Fruit fly (Drosophila melanogaster) whole organism, embryonic: ENCODE data around the gene XRCC1.

ENCODE experiments used
- Atf6 ChIP-seq: fragments of 200-800 bp; sonication (Bioruptor generic); IDR thresholded peaks from 2 replicates; pipeline ENCODE4 v1.3.6; 2022; ENCODE audit warnings: missing biosample characterization, missing genetic modification characterization
- CG10366 ChIP-seq: fragments of 200-800 bp; sonication (Bioruptor generic); IDR thresholded peaks from 2 replicates; pipeline ENCODE4 v1.3.6; 2022; ENCODE audit warnings: missing biosample characterization, missing genetic modification characterization
- CG12391 ChIP-seq: fragments of 200-800 bp; sonication (Bioruptor generic); optimal IDR thresholded peaks from 3 replicates; lab custom pipeline; 2018; ENCODE audit warnings: missing biosample characterization, mild to moderate bottlenecking, missing genetic modification characterization, moderate library complexity
- CG13894 ChIP-seq: fragments of 200-800 bp; sonication (Bioruptor generic); optimal IDR thresholded peaks from 3 replicates; lab custom pipeline; 2018; ENCODE audit warnings: missing biosample characterization, mild to moderate bottlenecking, missing genetic modification characterization, moderate library complexity
- CG1529 ChIP-seq: fragments of 200-800 bp; sonication (Bioruptor generic); optimal IDR thresholded peaks from 3 replicates; lab custom pipeline; 2018; ENCODE audit warnings: missing biosample characterization, missing genetic modification characterization
- CG15601 ChIP-seq: fragments of 200-800 bp; sonication (Bioruptor generic); optimal IDR thresholded peaks from 3 replicates; lab custom pipeline; 2019; ENCODE audit warnings: missing biosample characterization, mild to moderate bottlenecking, missing genetic modification characterization, moderate library complexity
- CG16779 ChIP-seq: fragments of 200-800 bp; sonication (Bioruptor generic); IDR thresholded peaks from 2 replicates; pipeline ENCODE4 v1.3.6; 2022; ENCODE audit warnings: missing biosample characterization, missing genetic modification characterization
- CG18619 ChIP-seq: fragments of 200-800 bp; sonication (Bioruptor generic); optimal IDR thresholded peaks from 3 replicates; lab custom pipeline; 2017; ENCODE audit warnings: missing biosample characterization, mild to moderate bottlenecking, missing genetic modification characterization
- CG2116 ChIP-seq: fragments of 200-800 bp; sonication (Bioruptor generic); optimal IDR thresholded peaks from 3 replicates; lab custom pipeline; 2018; ENCODE audit warnings: missing biosample characterization, mild to moderate bottlenecking, missing genetic modification characterization
- CG2120 ChIP-seq: fragments of 200-800 bp; sonication (Bioruptor generic); optimal IDR thresholded peaks from 3 replicates; lab custom pipeline; 2016; ENCODE audit warnings: missing biosample characterization, missing genetic modification characterization
- CG31365 ChIP-seq: fragments of 200-800 bp; sonication (Bioruptor generic); optimal IDR thresholded peaks from 2 replicates; lab custom pipeline; 2018; ENCODE audit warnings: missing biosample characterization, mild to moderate bottlenecking, missing genetic modification characterization
- CG3281 ChIP-seq: fragments of 200-800 bp; sonication (Bioruptor generic); optimal IDR thresholded peaks from 3 replicates; lab custom pipeline; 2017; ENCODE audit warnings: missing biosample characterization, mild to moderate bottlenecking, missing genetic modification characterization
- CG33557 ChIP-seq: fragments of 200-800 bp; sonication (Bioruptor generic); optimal IDR thresholded peaks from 2 replicates; lab custom pipeline; 2019; ENCODE audit warnings: missing biosample characterization, mild to moderate bottlenecking, missing genetic modification characterization, moderate library complexity
- CG4820 ChIP-seq: fragments of 200-800 bp; sonication (Bioruptor generic); optimal IDR thresholded peaks from 3 replicates; lab custom pipeline; 2016; ENCODE audit warnings: missing biosample characterization, missing genetic modification characterization
- CG5953 ChIP-seq: fragments of 200-800 bp; sonication (Bioruptor generic); IDR thresholded peaks from 2 replicates; pipeline ENCODE4 v1.3.6; 2022; ENCODE audit warnings: missing biosample characterization, missing genetic modification characterization
- CG6683 ChIP-seq: fragments of 200-800 bp; sonication (Bioruptor generic); optimal IDR thresholded peaks from 2 replicates; lab custom pipeline; 2017; ENCODE audit warnings: missing biosample characterization, mild to moderate bottlenecking, missing genetic modification characterization, missing genetic modification reagents
- CG7556 ChIP-seq: fragments of 200-800 bp; sonication (Bioruptor generic); optimal IDR thresholded peaks from 2 replicates; lab custom pipeline; 2017; ENCODE audit warnings: missing biosample characterization, mild to moderate bottlenecking, missing genetic modification characterization
- CG7839 ChIP-seq: fragments of 200-800 bp; sonication (Bioruptor generic); optimal IDR thresholded peaks from 3 replicates; lab custom pipeline; 2018; ENCODE audit warnings: missing biosample characterization, mild to moderate bottlenecking, missing genetic modification characterization, moderate library complexity
- CrebB ChIP-seq: fragments of 200-800 bp; sonication (Bioruptor generic); optimal IDR thresholded peaks from 3 replicates; lab custom pipeline; 2018; ENCODE audit warnings: missing biosample characterization, mild to moderate bottlenecking, missing genetic modification characterization
- D19B ChIP-seq: fragments of 200-800 bp; sonication (Bioruptor generic); optimal IDR thresholded peaks from 2 replicates; lab custom pipeline; 2017; ENCODE audit warnings: missing biosample characterization, mild to moderate bottlenecking, missing genetic modification characterization
- Gsc ChIP-seq: fragments of 200-800 bp; sonication (Bioruptor generic); IDR thresholded peaks from 2 replicates; pipeline ENCODE4 v1.3.6; 2022; ENCODE audit warnings: missing biosample characterization, missing genetic modification characterization
- HHEX ChIP-seq: fragments of 200-800 bp; sonication (Bioruptor generic); optimal IDR thresholded peaks from 3 replicates; lab custom pipeline; 2017; ENCODE audit warnings: missing biosample characterization, mild to moderate bottlenecking, missing genetic modification characterization, missing genetic modification reagents
- HLH4C ChIP-seq: fragments of 200-800 bp; sonication (Bioruptor generic); IDR thresholded peaks from 3 replicates; pipeline ENCODE4 v1.3.6; 2022; ENCODE audit warnings: missing biosample characterization, missing genetic modification characterization; ENCODE audit not compliant: partially characterized antibody
- Hmx ChIP-seq: fragments of 200-800 bp; sonication (Bioruptor generic); optimal IDR thresholded peaks from 2 replicates; lab custom pipeline; 2016; ENCODE audit warnings: missing biosample characterization, missing genetic modification characterization
- MTF-1 ChIP-seq: fragments of 200-800 bp; sonication (Bioruptor generic); optimal IDR thresholded peaks from 2 replicates; lab custom pipeline; 2018; ENCODE audit warnings: missing biosample characterization, mild to moderate bottlenecking, missing genetic modification characterization, borderline replicate concordance
- NC2α ChIP-seq: fragments of 200-800 bp; sonication (Bioruptor generic); optimal IDR thresholded peaks from 2 replicates; lab custom pipeline; 2016; ENCODE audit warnings: missing biosample characterization, missing genetic modification characterization
- NC2β ChIP-seq: fragments of 200-800 bp; sonication (Bioruptor generic); optimal IDR thresholded peaks from 2 replicates; lab custom pipeline; 2016; ENCODE audit warnings: missing biosample characterization, missing genetic modification characterization
- NFAT ChIP-seq: fragments of 200-800 bp; sonication (Bioruptor generic); IDR thresholded peaks from 2 replicates; pipeline ENCODE4 v1.3.6; 2022; ENCODE audit warnings: missing biosample characterization, missing genetic modification characterization
- Nf-YC ChIP-seq: fragments of 200-800 bp; optimal IDR thresholded peaks from 3 replicates; lab custom pipeline; 2019; ENCODE audit warnings: missing biosample characterization, mild to moderate bottlenecking, missing genetic modification characterization, moderate library complexity
- Six4 ChIP-seq: fragments of 200-800 bp; sonication (Bioruptor generic); optimal IDR thresholded peaks from 2 replicates; lab custom pipeline; 2016; ENCODE audit warnings: missing biosample characterization, missing genetic modification characterization
- az2 ChIP-seq: fragments of 200-800 bp; sonication (Bioruptor generic); optimal IDR thresholded peaks from 3 replicates; lab custom pipeline; 2016; ENCODE audit warnings: missing biosample characterization, missing genetic modification characterization
- bigmax ChIP-seq: fragments of 200-800 bp; sonication (Bioruptor generic); optimal IDR thresholded peaks from 2 replicates; lab custom pipeline; 2018; ENCODE audit warnings: missing biosample characterization, mild to moderate bottlenecking, missing genetic modification characterization
- caup ChIP-seq: fragments of 200-800 bp; sonication (Bioruptor generic); optimal IDR thresholded peaks from 3 replicates; lab custom pipeline; 2017; ENCODE audit warnings: missing biosample characterization, mild to moderate bottlenecking, missing genetic modification characterization, moderate library complexity; ENCODE audit not compliant: severe bottlenecking
- chinmo ChIP-seq: fragments of 200-800 bp; sonication (Bioruptor generic); IDR thresholded peaks from 4 replicates; pipeline ENCODE4 v1.3.6; 2022; ENCODE audit warnings: missing biosample characterization, missing genetic modification characterization; ENCODE audit not compliant: partially characterized antibody
- chn ChIP-seq: fragments of 200-800 bp; sonication (Bioruptor generic); optimal IDR thresholded peaks from 2 replicates; lab custom pipeline; 2016; ENCODE audit warnings: missing biosample characterization, missing genetic modification characterization
- crp ChIP-seq, 2 experiments: fragments of 200-800 bp; sonication (Bioruptor generic); optimal IDR thresholded peaks; 2 replicates in 1 of 2; 3 replicates in 1 of 2; lab custom pipeline; 2017; ENCODE audit warnings: missing biosample characterization in 2 of 2, missing genetic modification characterization in 2 of 2, mild to moderate bottlenecking in 1 of 2, moderate library complexity in 1 of 2
- dmrt11E ChIP-seq: fragments of 200-800 bp; sonication (Bioruptor generic); optimal IDR thresholded peaks from 3 replicates; lab custom pipeline; 2018; ENCODE audit warnings: missing biosample characterization, mild to moderate bottlenecking, missing genetic modification characterization, moderate library complexity
- fu2 ChIP-seq: fragments of 200-800 bp; sonication (Bioruptor generic); optimal IDR thresholded peaks from 2 replicates; lab custom pipeline; 2016; ENCODE audit warnings: missing biosample characterization, missing genetic modification characterization
- gfzf ChIP-seq: fragments of 200-800 bp; sonication (Bioruptor generic); optimal IDR thresholded peaks from 2 replicates; lab custom pipeline; 2016; ENCODE audit warnings: missing biosample characterization, mild to moderate bottlenecking, missing genetic modification characterization, moderate library complexity
- insv ChIP-seq, 2 experiments: fragments of 200-800 bp; sonication (Bioruptor generic); optimal IDR thresholded peaks; 3 replicates each; lab custom pipeline; 2016 to 2018; ENCODE audit warnings: missing biosample characterization in 2 of 2, missing genetic modification characterization in 2 of 2
- oc ChIP-seq: fragments of 200-800 bp; sonication (Bioruptor generic); optimal IDR thresholded peaks from 2 replicates; lab custom pipeline; 2018; ENCODE audit warnings: missing biosample characterization, mild to moderate bottlenecking, missing genetic modification characterization, moderate library complexity
- pfk ChIP-seq: fragments of 200-800 bp; sonication (Bioruptor generic); optimal IDR thresholded peaks from 2 replicates; lab custom pipeline; 2018; ENCODE audit warnings: missing biosample characterization, mild to moderate bottlenecking, missing genetic modification characterization, moderate library complexity
- phol ChIP-seq: fragments of 200-800 bp; sonication (Bioruptor generic); optimal IDR thresholded peaks from 3 replicates; lab custom pipeline; 2018; ENCODE audit warnings: missing biosample characterization, mild to moderate bottlenecking, missing genetic modification characterization, moderate library complexity
- seq ChIP-seq: fragments of 200-800 bp; sonication (Bioruptor generic); IDR thresholded peaks from 2 replicates; pipeline ENCODE4 v1.3.6; 2022; ENCODE audit warnings: missing biosample characterization, missing genetic modification characterization
- sna ChIP-seq: fragments of 200-800 bp; sonication (Bioruptor generic); IDR thresholded peaks from 2 replicates; pipeline ENCODE4 v1.3.6; 2022; ENCODE audit warnings: missing biosample characterization, missing genetic modification characterization; ENCODE audit not compliant: partially characterized antibody
- tap ChIP-seq: fragments of 200-800 bp; optimal IDR thresholded peaks from 3 replicates; lab custom pipeline; 2019; ENCODE audit warnings: missing biosample characterization, mild to moderate bottlenecking, missing genetic modification characterization, moderate library complexity
- vvl ChIP-seq: fragments of 200-800 bp; sonication (Bioruptor generic); IDR thresholded peaks from 2 replicates; pipeline ENCODE4 v1.3.6; 2022; ENCODE audit warnings: missing biosample characterization, missing genetic modification characterization
- zfh1 ChIP-seq: fragments of 200-800 bp; sonication (Bioruptor generic); IDR thresholded peaks from 3 replicates; pipeline ENCODE4 v1.3.6; 2022; ENCODE audit warnings: missing biosample characterization, missing genetic modification characterization

XRCC1 gene

dm6 chrX:5329266-5329898, at the start of gene XRCC1, which contains the start of gene CG3309 (continued):
- TF ChIP-seq chinmo (GFP tag; lab: Robert Waterston, UW) = 0 out of 4 replicates have a peak, but pooled peaks have one; percentile 18
- TF ChIP-seq Atf6 (GFP tag; lab: Robert Waterston, UW) = peak; percentile 50; the same call in 1 of the 2 replicates
- peak; percentile 61 for TF ChIP-seq phol (tag; lab: Kevin White, UChicago)
- TF ChIP-seq sna (GFP tag; lab: Robert Waterston, UW) = peak; percentile 87
- TF ChIP-seq CG18619 (GFP tag; lab: Kevin White, UChicago) = peak; percentile 23
- no peak for TF ChIP-seq CG1529 (GFP tag; lab: Kevin White, UChicago)
- TF ChIP-seq HHEX (GFP tag; lab: Kevin White, UChicago) = peak; percentile 20
- peak; percentile 16 for TF ChIP-seq CG15601 (tag; lab: Kevin White, UChicago)
- TF ChIP-seq dmrt11E (tag; lab: Kevin White, UChicago) = peak; percentile 58
- TF ChIP-seq CG7839 (tag; lab: Kevin White, UChicago) = peak; percentile 47
- TF ChIP-seq chn (GFP tag; lab: Kevin White, UChicago) = peak; percentile 19
- no peak for TF ChIP-seq bigmax (GFP tag; lab: Kevin White, UChicago)
- no peak for TF ChIP-seq Hmx (GFP tag; lab: Kevin White, UChicago)
- TF ChIP-seq CG6683 (GFP tag; lab: Kevin White, UChicago) = no peak
- 0 out of 2 replicates have a peak, but pooled peaks have one; percentile 49 for TF ChIP-seq seq
- no peak for TF ChIP-seq pfk (GFP tag; lab: Kevin White, UChicago)
- peak; percentile 28 for TF ChIP-seq caup (GFP tag; lab: Kevin White, UChicago)
- TF ChIP-seq gfzf (GFP tag; lab: Kevin White, UChicago) = no peak
- TF ChIP-seq HLH4C (GFP tag; lab: Robert Waterston, UW) = peak; percentile 82
- no peak for TF ChIP-seq oc (tag; lab: Kevin White, UChicago)
- peak; percentile 8 for TF ChIP-seq CG7556 (GFP tag; lab: Kevin White, UChicago)
- TF ChIP-seq CG13894 (tag; lab: Kevin White, UChicago) = peak; percentile 54
- TF ChIP-seq crp (GFP tag; optimal IDR thresholded peaks at IDR 0.05; lab: Kevin White, UChicago) = no peak
- no peak for TF ChIP-seq Gsc (GFP tag; lab: Robert Waterston, UW)
- TF ChIP-seq CG16779 (GFP tag; lab: Robert Waterston, UW) = no peak
- TF ChIP-seq CG33557 = peak; percentile 46
- no peak for TF ChIP-seq NC2α (GFP tag; lab: Kevin White, UChicago)
- TF ChIP-seq CG5953 (GFP tag; lab: Robert Waterston, UW) = no peak
- TF ChIP-seq Nf-YC (tag; lab: Kevin White, UChicago) = peak; percentile 50
- TF ChIP-seq CG31365 (tag; lab: Kevin White, UChicago) = no peak
- no peak for TF ChIP-seq NC2β (GFP tag; lab: Kevin White, UChicago)
- TF ChIP-seq D19B = no peak
- no peak for TF ChIP-seq insv (GFP tag; optimal IDR thresholded peaks at IDR 0.05; lab: Kevin White, UChicago)

dm6 chrX:5285835-5286234, 43.8 kb upstream of the XRCC1 start:
- TF ChIP-seq NFAT (no peak), zfh1 (GFP tag; lab: Robert Waterston, UW) (no peak), CG2116 (GFP tag; lab: Kevin White, UChicago) (no peak), CG4820 (GFP tag; lab: Kevin White, UChicago) (peak; percentile 48), az2 (GFP tag; lab: Kevin White, UChicago) (peak; percentile 15), tap (peak; percentile 55), MTF-1 (GFP tag; lab: Kevin White, UChicago) (no peak), vvl (GFP tag; lab: Robert Waterston, UW) (peak; percentile 56; the same call in 1 of the 2 replicates), CG2120 (GFP tag; lab: Kevin White, UChicago) (peak; percentile 74), CG12391 (tag; lab: Kevin White, UChicago) (peak; percentile 29), fu2 (GFP tag; lab: Kevin White, UChicago) (no peak), Six4 (no peak), CrebB (tag; lab: Kevin White, UChicago) (no peak), CG10366 (GFP tag; lab: Robert Waterston, UW) (peak; percentile 17; the same call in 1 of the 2 replicates), CG3281 (GFP tag; lab: Kevin White, UChicago) (peak; percentile 33)
